Fruit fly (Drosophila melanogaster) whole organism, prepupa: ENCODE measurements around the gene CG43935.
A peak's percentile ranks its signal among the peaks of the same experiment; 100 is the strongest.

Source experiments
- Blimp-1 ChIP-seq: fragments of 200-800 bp; sonication (Bioruptor generic); optimal IDR thresholded peaks from 3 replicates; lab custom pipeline; 2017; ENCODE audit warnings: missing biosample characterization, missing genetic modification characterization, mild to moderate bottlenecking, moderate library complexity, missing genetic modification reagents
- CG10631 ChIP-seq: fragments of 200-800 bp; sonication (Bioruptor generic); optimal IDR thresholded peaks from 2 replicates; lab custom pipeline; 2016; ENCODE audit warnings: missing biosample characterization, missing genetic modification characterization
- CG11294 ChIP-seq: fragments of 200-800 bp; sonication (Bioruptor generic); IDR thresholded peaks from 2 replicates; pipeline ENCODE4 v1.3.6; 2022; ENCODE audit warnings: missing biosample characterization, missing genetic modification characterization
- CG11762 ChIP-seq: fragments of 200-800 bp; sonication (Bioruptor generic); optimal IDR thresholded peaks from 3 replicates; lab custom pipeline; 2016; ENCODE audit warnings: missing biosample characterization, missing genetic modification characterization; ENCODE audit not compliant: insufficient read depth
- CG15336 ChIP-seq: fragments of 200-800 bp; sonication (Bioruptor generic); IDR thresholded peaks from 2 replicates; pipeline ENCODE4 v1.3.6; 2022; ENCODE audit warnings: missing biosample characterization, missing genetic modification characterization
- CG1621 ChIP-seq: fragments of 200-800 bp; sonication (Bioruptor generic); optimal IDR thresholded peaks from 3 replicates; lab custom pipeline; 2018; ENCODE audit warnings: missing biosample characterization, mild to moderate bottlenecking, missing genetic modification characterization
- CG3032 ChIP-seq: fragments of 200-800 bp; optimal IDR thresholded peaks from 2 replicates; lab custom pipeline; 2019; ENCODE audit warnings: missing biosample characterization, mild to moderate bottlenecking, missing genetic modification characterization, moderate library complexity
- CG32006 ChIP-seq: fragments of 200-800 bp; sonication (Bioruptor generic); optimal IDR thresholded peaks from 3 replicates; lab custom pipeline; 2017; ENCODE audit warnings: missing biosample characterization, mild to moderate bottlenecking, missing genetic modification characterization
- CG34406 ChIP-seq: fragments of 200-800 bp; sonication (Bioruptor generic); optimal IDR thresholded peaks from 3 replicates; lab custom pipeline; 2016; ENCODE audit warnings: missing biosample characterization, missing genetic modification characterization
- CG3919 ChIP-seq: fragments of 200-800 bp; sonication (Bioruptor generic); optimal IDR thresholded peaks from 3 replicates; lab custom pipeline; 2016; ENCODE audit warnings: missing biosample characterization, missing genetic modification characterization
- CG6163 ChIP-seq: fragments of 200-800 bp; sonication (Bioruptor generic); IDR thresholded peaks from 3 replicates; pipeline ENCODE4 v1.3.6; 2022; ENCODE audit warnings: missing biosample characterization, missing genetic modification characterization
- CG6276 ChIP-seq: fragments of 200-800 bp; sonication (Bioruptor generic); optimal IDR thresholded peaks from 2 replicates; lab custom pipeline; 2017; ENCODE audit warnings: missing biosample characterization, mild to moderate bottlenecking, missing genetic modification characterization
- CG6792 ChIP-seq: fragments of 200-800 bp; sonication (Bioruptor generic); optimal IDR thresholded peaks from 3 replicates; lab custom pipeline; 2016; ENCODE audit warnings: missing biosample characterization, missing genetic modification characterization
- CG6808 ChIP-seq: fragments of 200-800 bp; sonication (Bioruptor generic); optimal IDR thresholded peaks from 3 replicates; lab custom pipeline; 2017; ENCODE audit warnings: missing biosample characterization, missing genetic modification characterization, mild to moderate bottlenecking, moderate library complexity, missing genetic modification reagents
- CG7368 ChIP-seq: fragments of 200-800 bp; sonication (Bioruptor generic); optimal IDR thresholded peaks from 3 replicates; lab custom pipeline; 2016; ENCODE audit warnings: missing biosample characterization, missing genetic modification characterization
- CG8119 ChIP-seq: fragments of 200-800 bp; sonication (Bioruptor generic); IDR thresholded peaks from 3 replicates; pipeline ENCODE4 v1.3.6; 2022; ENCODE audit warnings: missing biosample characterization, missing genetic modification characterization
- CG8319 ChIP-seq: fragments of 200-800 bp; sonication (Bioruptor generic); optimal IDR thresholded peaks from 3 replicates; lab custom pipeline; 2016; ENCODE audit warnings: missing biosample characterization, missing genetic modification characterization
- CG8632 ChIP-seq: fragments of 200-800 bp; sonication (Bioruptor generic); optimal IDR thresholded peaks from 3 replicates; lab custom pipeline; 2016; ENCODE audit warnings: missing biosample characterization, missing genetic modification characterization
- CG9139 ChIP-seq: fragments of 200-800 bp; sonication (Bioruptor generic); optimal IDR thresholded peaks from 3 replicates; lab custom pipeline; 2017; ENCODE audit warnings: missing biosample characterization, mild to moderate bottlenecking, missing genetic modification characterization
- Eip75B ChIP-seq: fragments of 200-800 bp; sonication (Bioruptor generic); optimal IDR thresholded peaks from 3 replicates; lab custom pipeline; 2016; ENCODE audit warnings: missing biosample characterization, missing genetic modification characterization
- Eip78C ChIP-seq: fragments of 200-800 bp; sonication (Bioruptor generic); peaks from one replicate; lab custom pipeline; 2016; ENCODE audit warnings: missing biosample characterization, missing genetic modification characterization
- Ets96B ChIP-seq: fragments of 200-800 bp; optimal IDR thresholded peaks from 2 replicates; lab custom pipeline; 2019; ENCODE audit warnings: missing biosample characterization, mild to moderate bottlenecking, missing genetic modification characterization, moderate library complexity
- Gug ChIP-seq: fragments of 200-800 bp; sonication (Bioruptor generic); IDR thresholded peaks from 2 replicates; pipeline ENCODE4 v1.3.6; 2022; ENCODE audit warnings: missing biosample characterization, missing genetic modification characterization
- Lpt ChIP-seq: fragments of 200-800 bp; sonication (Bioruptor generic); optimal IDR thresholded peaks from 3 replicates; lab custom pipeline; 2016; ENCODE audit warnings: missing biosample characterization, missing genetic modification characterization
- Met ChIP-seq: fragments of 200-800 bp; sonication (Bioruptor generic); optimal IDR thresholded peaks from 3 replicates; lab custom pipeline; 2016; ENCODE audit warnings: missing biosample characterization, missing genetic modification characterization
- Smox ChIP-seq: fragments of 200-800 bp; sonication (Bioruptor generic); optimal IDR thresholded peaks from 3 replicates; lab custom pipeline; 2016; ENCODE audit warnings: missing biosample characterization, missing genetic modification characterization
- Sox15 ChIP-seq: fragments of 200-800 bp; sonication (Bioruptor generic); optimal IDR thresholded peaks from 3 replicates; lab custom pipeline; 2016; ENCODE audit warnings: missing biosample characterization, missing genetic modification characterization
- achi ChIP-seq: fragments of 200-800 bp; sonication (Bioruptor generic); optimal IDR thresholded peaks from 3 replicates; lab custom pipeline; 2016; ENCODE audit warnings: missing biosample characterization, missing genetic modification characterization
- acj6 ChIP-seq: fragments of 200-800 bp; sonication (Bioruptor generic); optimal IDR thresholded peaks from 3 replicates; lab custom pipeline; 2016; ENCODE audit warnings: missing biosample characterization, missing genetic modification characterization
- dac ChIP-seq: fragments of 200-800 bp; sonication (Bioruptor generic); optimal IDR thresholded peaks from 2 replicates; lab custom pipeline; 2017; ENCODE audit warnings: missing biosample characterization, mild to moderate bottlenecking, missing genetic modification characterization
- dsx ChIP-seq: fragments of 200-800 bp; optimal IDR thresholded peaks from 3 replicates; lab custom pipeline; 2019; ENCODE audit warnings: missing biosample characterization, mild to moderate bottlenecking, missing genetic modification characterization, moderate library complexity; ENCODE audit not compliant: poor library complexity, severe bottlenecking
- eg ChIP-seq: fragments of 200-800 bp; sonication (Bioruptor generic); IDR thresholded peaks from 3 replicates; pipeline ENCODE4 v1.3.6; 2022; ENCODE audit warnings: missing biosample characterization, missing genetic modification characterization
- esn ChIP-seq: fragments of 200-800 bp; sonication (Bioruptor generic); optimal IDR thresholded peaks from 2 replicates; lab custom pipeline; 2016; ENCODE audit warnings: missing biosample characterization, mild to moderate bottlenecking, missing genetic modification characterization, moderate library complexity
- fd59A ChIP-seq: fragments of 200-800 bp; sonication (Bioruptor generic); optimal IDR thresholded peaks from 2 replicates; lab custom pipeline; 2017; ENCODE audit warnings: missing biosample characterization, mild to moderate bottlenecking, missing genetic modification characterization, missing genetic modification reagents
- fd85E ChIP-seq: fragments of 200-800 bp; sonication (Bioruptor generic); optimal IDR thresholded peaks from 3 replicates; lab custom pipeline; 2016; ENCODE audit warnings: missing biosample characterization, missing genetic modification characterization
- fkh ChIP-seq: fragments of 200-800 bp; sonication (Bioruptor generic); optimal IDR thresholded peaks from 3 replicates; lab custom pipeline; 2017; ENCODE audit warnings: missing biosample characterization, mild to moderate bottlenecking, missing genetic modification characterization, moderate library complexity
- net ChIP-seq: fragments of 200-800 bp; sonication (Bioruptor generic); optimal IDR thresholded peaks from 3 replicates; lab custom pipeline; 2016; ENCODE audit warnings: missing biosample characterization, missing genetic modification characterization
- spab ChIP-seq: fragments of 200-800 bp; sonication (Bioruptor generic); optimal IDR thresholded peaks from 2 replicates; lab custom pipeline; 2017; ENCODE audit warnings: missing biosample characterization, mild to moderate bottlenecking, missing genetic modification characterization, missing genetic modification reagents
- ss ChIP-seq, 2 experiments: fragments of 200-800 bp; sonication (Bioruptor generic); optimal IDR thresholded peaks; 2 replicates in 1 of 2; 3 replicates in 1 of 2; lab custom pipeline; 2017 to 2018; ENCODE audit warnings: mild to moderate bottlenecking in 2 of 2, missing biosample characterization in 2 of 2, missing genetic modification characterization in 2 of 2, moderate library complexity in 1 of 2
- svp ChIP-seq: fragments of 200-800 bp; sonication (Bioruptor generic); peaks from one replicate; lab custom pipeline; 2016; ENCODE audit warnings: missing biosample characterization, missing genetic modification characterization
- topi ChIP-seq: fragments of 200-800 bp; sonication (Bioruptor generic); optimal IDR thresholded peaks from 3 replicates; lab custom pipeline; 2016; ENCODE audit warnings: missing biosample characterization, missing genetic modification characterization

Gene CG43935

DNA sequence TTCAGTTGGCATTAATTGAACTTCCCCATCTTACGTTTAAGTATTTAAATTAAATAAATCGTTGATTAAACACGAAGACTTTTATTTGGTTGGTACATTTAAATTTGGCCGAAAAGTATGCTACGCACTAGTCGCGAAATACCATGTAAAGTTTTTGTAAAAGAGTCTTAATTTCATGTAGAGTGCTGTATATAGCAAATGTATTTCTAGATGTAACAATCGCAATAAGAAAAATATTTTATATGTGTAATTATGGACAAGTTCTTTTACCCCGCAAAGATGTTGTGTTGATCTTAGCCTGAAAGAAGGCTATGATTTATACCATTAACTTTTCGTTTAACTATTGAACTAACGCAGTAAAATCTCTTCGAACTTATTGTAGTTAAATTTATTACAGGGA is 17.5 kb downstream of the CG43935 start:
- TF ChIP-seq CG34406 (GFP tag; lab: Kevin White, UChicago) = no peak
- no peak for TF ChIP-seq fd59A (GFP tag; lab: Kevin White, UChicago)
- peak; percentile 52 for TF ChIP-seq Eip78C
- no peak for TF ChIP-seq CG7368 (GFP tag; lab: Kevin White, UChicago)
- no peak for TF ChIP-seq CG11294 (GFP tag; lab: Robert Waterston, UW)
- TF ChIP-seq, all 60 proteins: peak for 1

dm6 chr3R:27084528-27085052 is 19.4 kb downstream of the CG43935 start:
- TF ChIP-seq ss (GFP tag; optimal IDR thresholded peaks at IDR 0.05; lab: Kevin White, UChicago) = peak; percentile 68 to 74
- TF ChIP-seq Eip78C = peak; percentile 92
- TF ChIP-seq eg (GFP tag; lab: Robert Waterston, UW) = peak; percentile 73
- peak; percentile 19 for TF ChIP-seq topi (GFP tag; lab: Kevin White, UChicago)
- TF ChIP-seq svp (GFP tag; lab: Kevin White, UChicago) = no peak
- no peak for TF ChIP-seq CG8119 (GFP tag; lab: Robert Waterston, UW)
- TF ChIP-seq acj6 (GFP tag; lab: Kevin White, UChicago) = no peak
- TF ChIP-seq CG1621 (tag; lab: Kevin White, UChicago) = no peak
- peak; percentile 53 for TF ChIP-seq achi (GFP tag; lab: Kevin White, UChicago)
- TF ChIP-seq Lpt (GFP tag; lab: Kevin White, UChicago) = peak; percentile 9
- TF ChIP-seq Met (GFP tag; lab: Kevin White, UChicago) = peak; percentile 14
- peak; percentile 63 for TF ChIP-seq CG6808 (GFP tag; lab: Kevin White, UChicago)
- TF ChIP-seq Smox = no peak
- TF ChIP-seq CG8632 (GFP tag; lab: Kevin White, UChicago) = no peak
- TF ChIP-seq CG32006 (GFP tag; lab: Kevin White, UChicago) = peak; percentile 6
- TF ChIP-seq dsx = peak; percentile 66
- peak; percentile 45 for TF ChIP-seq spab (GFP tag; lab: Kevin White, UChicago)
- TF ChIP-seq CG6276 (GFP tag; lab: Kevin White, UChicago) = peak; percentile 8
- no peak for TF ChIP-seq Sox15 (GFP tag; lab: Kevin White, UChicago)
- TF ChIP-seq Eip75B = peak; percentile 59
- peak; percentile 46 for TF ChIP-seq CG7368 (GFP tag; lab: Kevin White, UChicago)
- TF ChIP-seq CG10631 (GFP tag; lab: Kevin White, UChicago) = peak; percentile 21
- TF ChIP-seq CG15336 (GFP tag; lab: Robert Waterston, UW) = peak; percentile 17; the same call in 1 of the 2 replicates
- TF ChIP-seq CG3919 (GFP tag; lab: Kevin White, UChicago) = peak; percentile 49
- TF ChIP-seq CG8319 = peak; percentile 4
- TF ChIP-seq Gug = no peak
- TF ChIP-seq CG6163 (GFP tag; lab: Robert Waterston, UW) = peak; percentile 78
- TF ChIP-seq dac (GFP tag; lab: Kevin White, UChicago) = no peak
- no peak for TF ChIP-seq fd85E (GFP tag; lab: Kevin White, UChicago)
- TF ChIP-seq CG9139 = peak; percentile 28
- TF ChIP-seq Blimp-1 (GFP tag; lab: Kevin White, UChicago) = peak; percentile 1
- peak; percentile 22 for TF ChIP-seq net
- TF ChIP-seq CG11762 (GFP tag; lab: Kevin White, UChicago) = peak; percentile 1
- TF ChIP-seq fkh = no peak
- no peak for TF ChIP-seq esn (GFP tag; lab: Kevin White, UChicago)
- TF ChIP-seq CG6792 (GFP tag; lab: Kevin White, UChicago) = peak; percentile 16
- TF ChIP-seq Ets96B = peak; percentile 64
- peak; percentile 51 for TF ChIP-seq CG3032
